Worm (Caenorhabditis elegans) whole organism, L2 larva: ENCODE data around the gene R09H3.3.
"Not testable (repeated sequence)": the region's sequence is repeated elsewhere in the genome, so short reads cannot be mapped to it uniquely, and the experiment has no call there.

Experiments used
- C34F6.9 ChIP-seq: fragments of 150-350 bp; optimal IDR thresholded peaks from 2 replicates; lab custom pipeline; 2014; ENCODE audit warnings: missing biosample characterization, missing genetic modification characterization
- F13H6.1 ChIP-seq: sonication (generic microtip); optimal IDR thresholded peaks from 2 replicates; lab custom pipeline; 2016; ENCODE audit warnings: missing genetic modification characterization, missing compliant biosample characterization
- R02D3.7 ChIP-seq: fragments of 150-350 bp; optimal IDR thresholded peaks from 2 replicates; lab custom pipeline; 2014; ENCODE audit warnings: missing biosample characterization, missing genetic modification characterization
- Y55F3AM.14 ChIP-seq: fragments of 200-800 bp; sonication (Bioruptor generic); optimal IDR thresholded peaks from 2 replicates; lab custom pipeline; 2018; ENCODE audit warnings: mild to moderate bottlenecking, missing genetic modification characterization, missing compliant biosample characterization
- alr-1 ChIP-seq: fragments of 150-350 bp; optimal IDR thresholded peaks from 2 replicates; lab custom pipeline; 2014; ENCODE audit warnings: missing biosample characterization, missing genetic modification characterization
- blmp-1 ChIP-seq: sonication (generic microtip); optimal IDR thresholded peaks from 2 replicates; lab custom pipeline; 2017; ENCODE audit warnings: missing genetic modification characterization, mild to moderate bottlenecking, missing compliant biosample characterization, antibody characterized with exemption, moderate library complexity; ENCODE audit not compliant: insufficient read depth
- ceh-16 ChIP-seq: fragments of 150-350 bp; optimal IDR thresholded peaks from 2 replicates; lab custom pipeline; 2014; ENCODE audit warnings: missing biosample characterization, missing genetic modification characterization
- elt-1 ChIP-seq: fragments of 150-350 bp; optimal IDR thresholded peaks from 2 replicates; lab custom pipeline; 2014; ENCODE audit warnings: missing biosample characterization, missing genetic modification characterization
- fos-1 ChIP-seq: fragments of 150-350 bp; optimal IDR thresholded peaks from 2 replicates; lab custom pipeline; 2014; ENCODE audit warnings: missing biosample characterization, missing genetic modification characterization
- lin-11 ChIP-seq: fragments of 150-350 bp; sonication (generic microtip); optimal IDR thresholded peaks from 2 replicates; lab custom pipeline; 2014; ENCODE audit warnings: missing biosample characterization, missing genetic modification characterization, inconsistent platforms, mixed read lengths
- lin-13 ChIP-seq: fragments of 150-350 bp; optimal IDR thresholded peaks from 2 replicates; lab custom pipeline; 2014; ENCODE audit warnings: missing biosample characterization, missing genetic modification reagents, missing genetic modification characterization
- lin-39 ChIP-seq: fragments of 150-350 bp; optimal IDR thresholded peaks from 2 replicates; lab custom pipeline; 2014; ENCODE audit warnings: missing biosample characterization, missing genetic modification reagents, missing genetic modification characterization
- lsy-2 ChIP-seq, 2 experiments: fragments of 150-350 bp in 1 of 2; sonication (generic microtip) in 1 of 2; optimal IDR thresholded peaks; 2 replicates each; lab custom pipeline; 2014 to 2017; ENCODE audit warnings: missing biosample characterization in 2 of 2, missing genetic modification characterization in 2 of 2
- mbf-1 ChIP-seq: sonication (generic microtip); optimal IDR thresholded peaks from 2 replicates; lab custom pipeline; 2017; ENCODE audit warnings: missing biosample characterization, missing genetic modification characterization
- mdl-1 ChIP-seq, 2 experiments: fragments of 150-350 bp in 1 of 2; sonication (generic microtip) in 1 of 2; optimal IDR thresholded peaks; 2 replicates each; lab custom pipeline; 2017; ENCODE audit warnings: missing biosample characterization in 2 of 2, missing genetic modification characterization in 2 of 2
- nhr-10 ChIP-seq: sonication (generic microtip); optimal IDR thresholded peaks from 2 replicates; lab custom pipeline; 2017; ENCODE audit warnings: missing biosample characterization, missing genetic modification characterization
- nhr-11 ChIP-seq: fragments of 150-350 bp; optimal IDR thresholded peaks from 2 replicates; lab custom pipeline; 2014; ENCODE audit warnings: missing biosample characterization, missing genetic modification characterization
- nhr-12 ChIP-seq: fragments of 150-350 bp; optimal IDR thresholded peaks from 2 replicates; lab custom pipeline; 2014; ENCODE audit warnings: missing biosample characterization, missing genetic modification characterization
- nhr-129 ChIP-seq: fragments of 150-350 bp; optimal IDR thresholded peaks from 2 replicates; lab custom pipeline; 2014; ENCODE audit warnings: missing biosample characterization, missing genetic modification characterization
- nhr-21 ChIP-seq: fragments of 150-350 bp; optimal IDR thresholded peaks from 2 replicates; lab custom pipeline; 2014; ENCODE audit warnings: missing biosample characterization, missing genetic modification characterization
- nhr-25 ChIP-seq: fragments of 150-350 bp; sonication (generic microtip); optimal IDR thresholded peaks from 3 replicates; lab custom pipeline; 2014; ENCODE audit warnings: missing biosample characterization, missing genetic modification characterization
- peb-1 ChIP-seq: fragments of 150-350 bp; optimal IDR thresholded peaks from 2 replicates; lab custom pipeline; 2014; ENCODE audit warnings: missing biosample characterization, missing genetic modification characterization
- sem-4 ChIP-seq: fragments of 150-350 bp; optimal IDR thresholded peaks from 2 replicates; lab custom pipeline; 2014; ENCODE audit warnings: missing biosample characterization, missing genetic modification reagents, missing genetic modification characterization
- sma-3 ChIP-seq: sonication (generic microtip); optimal IDR thresholded peaks from 2 replicates; lab custom pipeline; 2016; ENCODE audit warnings: missing genetic modification reagents, missing genetic modification characterization, missing compliant biosample characterization
- sma-9 ChIP-seq, 2 experiments: fragments of 150-350 bp in 1 of 2; sonication (generic microtip) in 1 of 2; optimal IDR thresholded peaks; 2 replicates each; lab custom pipeline; 2014 to 2016; ENCODE audit warnings: missing genetic modification characterization in 2 of 2, mild to moderate bottlenecking in 1 of 2, missing biosample characterization in 1 of 2, missing compliant biosample characterization in 1 of 2, missing genetic modification reagents in 1 of 2, moderate library complexity in 1 of 2
- snpc-4 ChIP-seq: fragments of 150-350 bp; optimal IDR thresholded peaks from 2 replicates; lab custom pipeline; 2014; ENCODE audit warnings: missing biosample characterization, missing genetic modification characterization
- unc-39 ChIP-seq: fragments of 150-350 bp; optimal IDR thresholded peaks from 2 replicates; lab custom pipeline; 2014; ENCODE audit warnings: missing biosample characterization, missing genetic modification characterization
- unc-55 ChIP-seq: fragments of 150-350 bp; sonication (generic microtip); optimal IDR thresholded peaks from 3 replicates; lab custom pipeline; 2014; ENCODE audit warnings: missing biosample characterization, missing genetic modification reagents, missing genetic modification characterization
- unc-62 ChIP-seq: fragments of 150-350 bp; optimal IDR thresholded peaks from 2 replicates; lab custom pipeline; 2014; ENCODE audit warnings: missing biosample characterization, missing genetic modification reagents, missing genetic modification characterization
- zag-1 ChIP-seq: fragments of 150-350 bp; optimal IDR thresholded peaks from 2 replicates; lab custom pipeline; 2014; ENCODE audit warnings: missing biosample characterization, missing genetic modification characterization

Gene R09H3.3

DNA sequence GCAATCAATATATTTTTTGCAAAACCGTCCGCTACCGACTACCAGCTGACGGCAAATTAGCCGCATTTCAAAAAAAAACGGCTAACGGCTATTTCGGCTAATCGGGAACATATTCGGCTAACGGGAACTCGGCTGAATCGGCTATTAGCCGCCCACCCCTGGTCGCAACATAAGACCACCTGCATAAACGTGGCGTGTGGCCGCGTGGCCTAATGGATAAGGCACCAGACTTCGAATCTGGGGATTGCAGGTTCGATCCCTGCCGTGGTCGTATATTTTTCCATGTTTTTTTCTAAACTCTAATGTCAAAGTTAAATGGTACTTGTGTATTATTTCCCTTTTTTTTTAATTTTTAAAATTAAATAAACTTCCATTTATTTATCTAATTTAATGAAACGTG is 29.8 kb upstream of the R09H3.3 start:
- TF ChIP-seq unc-62 (GFP tag; lab: Kevin White, UChicago) (no peak), elt-1 (tag; lab: Kevin White, UChicago) (no peak)

ce11 chrX:1696879-1697278 is 28.2 kb upstream of the R09H3.3 start, which contains the start of gene C36C9.4:
Gene C36C9.4 (minus strand): TSS chrX:1696979.
- TF ChIP-seq ceh-16; unc-39 (tag; lab: Kevin White, UChicago); nhr-12 (tag; lab: Kevin White, UChicago): not testable (repeated sequence)
- TF ChIP-seq, all 48 proteins: peak for 0; not testable (repeated sequence) for 48

ce11 chrX:1690894-1691293 is 22.2 kb upstream of the R09H3.3 start, which contains the start of gene C36C9.6:
Gene C36C9.6 (minus strand): TSS chrX:1690994.
- TF ChIP-seq sma-3 (GFP tag; lab: Kevin White, UChicago); F13H6.1 (tag; lab: Kevin White, UChicago); lin-11: not testable (repeated sequence)

ce11 chrX:1689996-1690395 is 21.3 kb upstream of the R09H3.3 start, which contains the start of gene C36C9.12:
Gene C36C9.12 (minus strand): TSS chrX:1690096.
- not testable (repeated sequence) for TF ChIP-seq sma-3 (GFP tag; lab: Kevin White, UChicago); C34F6.9 (tag; lab: Kevin White, UChicago); alr-1 (tag; lab: Kevin White, UChicago)

ce11 chrX:1687079-1687478 is 18.4 kb upstream of the R09H3.3 start, which contains the start of gene C36C9.11:
Gene C36C9.11 (plus strand): TSS chrX:1687379.
- not testable (repeated sequence) for TF ChIP-seq F13H6.1 (tag; lab: Kevin White, UChicago); Y55F3AM.14; lin-13 (GFP tag; lab: Kevin White, UChicago)

DNA sequence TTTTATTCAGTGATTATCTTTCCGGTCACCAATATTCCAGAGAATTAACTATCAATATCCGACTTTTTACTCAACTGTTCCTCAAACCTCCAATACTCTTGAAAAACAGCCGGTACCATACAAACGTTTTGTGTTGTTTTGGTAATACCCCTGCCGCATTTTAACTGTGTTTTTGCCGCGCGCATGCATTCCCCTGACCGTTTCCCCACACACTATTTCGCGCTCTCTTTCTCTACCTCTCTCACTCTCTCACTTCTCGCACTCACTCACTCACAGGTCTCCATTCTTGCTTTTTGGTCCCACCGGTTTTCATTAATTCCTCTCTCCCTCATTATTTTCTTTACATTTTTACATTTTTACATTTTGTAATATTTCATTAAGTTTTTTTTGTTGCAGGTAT is 13.9 kb upstream of the R09H3.3 start, which contains the start of gene meg-4:
TSS of gene meg-4 (plus strand) at position 397 of the 400 bp plus-strand sequence.
- TF ChIP-seq peb-1 (tag; lab: Kevin White, UChicago) (no peak), unc-55 (no peak), sma-9 (GFP tag; optimal IDR thresholded peaks at IDR 0.05; lab: Kevin White, UChicago) (no peak), sma-9 (tag; optimal IDR thresholded peaks at IDR 0.05; lab: Kevin White, UChicago) (no peak), nhr-25 (tag; lab: Kevin White, UChicago) (no peak), nhr-129 (no peak), nhr-21 (tag; lab: Kevin White, UChicago) (no peak), nhr-10 (tag; lab: Kevin White, UChicago) (no peak), snpc-4 (no peak), blmp-1 (tag; lab: Kevin White, UChicago) (no peak), nhr-11 (no peak), R02D3.7 (tag; lab: Kevin White, UChicago) (no peak), lsy-2 (tag; optimal IDR thresholded peaks at IDR 0.05; lab: Kevin White, UChicago) (no peak), mdl-1 (tag; optimal IDR thresholded peaks at IDR 0.05; lab: Kevin White, UChicago) (no peak), sem-4 (tag; lab: Kevin White, UChicago) (no peak), zag-1 (tag; lab: Kevin White, UChicago) (no peak)

- TF ChIP-seq ceh-16 = no peak
- TF ChIP-seq lin-39 (tag; lab: Kevin White, UChicago) = no peak
- no peak for TF ChIP-seq fos-1 (tag; lab: Kevin White, UChicago)
- no peak for TF ChIP-seq mbf-1 (tag; lab: Kevin White, UChicago)
Observed at ce11 chrX:1678021-1678420, 9.4 kb upstream of the R09H3.3 start, which contains the start of gene fbxa-170. Gene fbxa-170 (minus strand): TSS chrX:1678121.
